Fruit fly (Drosophila melanogaster) whole organism, pupa: ENCODE data around the gene Sur-8.

Experiments
- CG12605 ChIP-seq: fragments of 200-800 bp; sonication (Bioruptor generic); IDR thresholded peaks from 2 replicates; pipeline ENCODE4 v1.3.6; 2022; ENCODE audit warnings: missing biosample characterization, missing genetic modification characterization
- CG13204 ChIP-seq: fragments of 200-800 bp; sonication (Bioruptor generic); optimal IDR thresholded peaks from 2 replicates; lab custom pipeline; 2018; ENCODE audit warnings: missing biosample characterization, mild to moderate bottlenecking, missing genetic modification characterization, moderate library complexity
- CG4496 ChIP-seq: fragments of 200-800 bp; sonication (Bioruptor generic); IDR thresholded peaks from 3 replicates; pipeline ENCODE4 v1.3.6; 2022; ENCODE audit warnings: missing biosample characterization, missing genetic modification characterization
- CG8159 ChIP-seq: fragments of 200-800 bp; sonication (Bioruptor generic); optimal IDR thresholded peaks from 3 replicates; lab custom pipeline; 2018; ENCODE audit warnings: missing biosample characterization, mild to moderate bottlenecking, missing genetic modification characterization, moderate library complexity
- CG8301 ChIP-seq: fragments of 200-800 bp; sonication (Bioruptor generic); optimal IDR thresholded peaks from 2 replicates; lab custom pipeline; 2018; ENCODE audit warnings: missing biosample characterization, mild to moderate bottlenecking, missing genetic modification characterization
- D1 ChIP-seq: fragments of 200-800 bp; sonication (Bioruptor generic); optimal IDR thresholded peaks from 2 replicates; lab custom pipeline; 2018; ENCODE audit warnings: missing biosample characterization, mild to moderate bottlenecking, missing genetic modification characterization, moderate library complexity
- EcR ChIP-seq: fragments of 200-800 bp; sonication (Bioruptor generic); optimal IDR thresholded peaks from 3 replicates; lab custom pipeline; 2019; ENCODE audit warnings: missing biosample characterization, missing genetic modification characterization, mild to moderate bottlenecking, moderate library complexity, missing genetic modification reagents
- Ets98B ChIP-seq: fragments of 200-800 bp; sonication (Bioruptor generic); IDR thresholded peaks from 2 replicates; pipeline ENCODE4 v1.3.6; 2022; ENCODE audit warnings: missing biosample characterization, missing genetic modification characterization
- Snoo ChIP-seq: fragments of 200-800 bp; sonication (Bioruptor generic); optimal IDR thresholded peaks from 3 replicates; lab custom pipeline; 2017; ENCODE audit warnings: missing biosample characterization, mild to moderate bottlenecking, missing genetic modification characterization, inconsistent platforms
- fd96Ca ChIP-seq: fragments of 200-800 bp; sonication (Bioruptor generic); IDR thresholded peaks from 3 replicates; pipeline ENCODE4 v1.3.6; 2022; ENCODE audit warnings: missing biosample characterization, missing genetic modification characterization
- rn ChIP-seq: fragments of 200-800 bp; sonication (Bioruptor generic); IDR thresholded peaks from 2 replicates; pipeline ENCODE4 v1.3.6; 2022; ENCODE audit warnings: missing biosample characterization, missing genetic modification characterization

DNA sequence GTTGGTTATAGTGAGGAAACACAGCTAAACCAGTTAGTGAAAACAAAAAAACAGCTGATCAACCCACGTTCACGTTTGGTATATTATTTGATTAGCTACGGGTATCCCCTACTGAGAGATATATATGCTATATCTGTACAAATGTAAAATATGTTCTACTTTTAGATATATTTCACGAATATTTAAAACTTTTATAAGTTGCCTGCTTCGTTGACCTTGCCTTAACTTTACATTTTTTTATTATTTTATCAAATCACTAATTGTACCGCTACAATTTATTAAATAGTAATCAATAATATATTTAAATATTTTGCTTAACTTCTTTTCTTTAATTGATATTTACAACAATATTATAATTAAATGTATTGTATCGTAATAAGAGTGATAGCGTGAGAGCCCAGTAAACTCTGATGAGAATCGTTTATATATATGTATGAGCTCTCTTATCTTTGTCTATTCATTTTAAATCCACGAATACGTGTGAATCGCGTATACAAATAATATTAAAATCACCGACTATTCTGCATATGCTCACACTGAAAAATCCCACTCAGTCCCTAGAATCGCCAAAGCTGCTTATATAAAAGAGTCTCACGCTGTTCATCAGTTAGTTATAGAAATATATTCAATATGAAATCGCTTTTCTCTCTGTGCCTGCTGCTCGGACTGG, 10.3 kb upstream of the Sur-8 start, which contains the start of gene CG42821:
- TF ChIP-seq EcR, result no peak
- no peak for TF ChIP-seq D1
- TF ChIP-seq CG12605 (GFP tag; lab: Robert Waterston, UW), result no peak
- no peak for TF ChIP-seq CG8301 (tag; lab: Kevin White, UChicago)
- no peak for TF ChIP-seq CG8159 (tag; lab: Kevin White, UChicago)
- TF ChIP-seq fd96Ca, result no peak
- no peak for TF ChIP-seq CG4496 (GFP tag; lab: Robert Waterston, UW)
- no peak for TF ChIP-seq rn (GFP tag; lab: Robert Waterston, UW)
- no peak for TF ChIP-seq Snoo (tag; lab: Kevin White, UChicago)
- no peak for TF ChIP-seq CG13204
- TF ChIP-seq Ets98B, result no peak
